Fruit fly (Drosophila melanogaster): Measurements from ENCODE around the gene CG42834.

The CG42834 gene

dm6 chr3R:17386168-17386819 is 32.3 kb upstream of the CG42834 start (continued):
- TF ChIP-seq B-H1 (GFP tag; IDR thresholded peaks at IDR 0.05) (peak; percentile 74), gt (GFP tag; IDR thresholded peaks at IDR 0.05) (peak; percentile 70), CG9932 (GFP tag; IDR thresholded peaks at IDR 0.05) (peak; percentile 49), z (GFP tag; IDR thresholded peaks at IDR 0.05) (no peak), tio (GFP tag; optimal IDR thresholded peaks at IDR 0.05) (peak; percentile 1), nau (GFP tag; optimal IDR thresholded peaks at IDR 0.05) (peak; percentile 85), fd102C (GFP tag; optimal IDR thresholded peaks at IDR 0.05) (no peak), CG5953 (GFP tag; IDR thresholded peaks at IDR 0.05) (peak; percentile 78), bsh (GFP tag; optimal IDR thresholded peaks at IDR 0.05) (peak; percentile 60 to 84), peb (GFP tag; IDR thresholded peaks at IDR 0.05) (peak; percentile 44; the same call in 1 of the 2 replicates), eyg (GFP tag; optimal IDR thresholded peaks at IDR 0.05) (no peak), CG4424 (GFP tag; optimal IDR thresholded peaks at IDR 0.05) (peak; percentile 69), CG12236 (GFP tag; optimal IDR thresholded peaks at IDR 0.05) (peak; percentile 31), CG8924 (tag; optimal IDR thresholded peaks at IDR 0.05) (peak; percentile 62), CG18476 (GFP tag; optimal IDR thresholded peaks at IDR 0.05) (peak; percentile 50), Abd-B (GFP tag; optimal IDR thresholded peaks at IDR 0.05) (peak; percentile 30), sug (tag; optimal IDR thresholded peaks at IDR 0.05) (peak; percentile 11), dmrt99B (tag; optimal IDR thresholded peaks at IDR 0.05) (peak; percentile 85), otp (GFP tag; IDR thresholded peaks at IDR 0.05) (peak; percentile 76), Spps (tag; optimal IDR thresholded peaks at IDR 0.05) (peak; percentile 42), CG12769 (tag; optimal IDR thresholded peaks at IDR 0.05) (peak; percentile 74), CG4707 (GFP tag; optimal IDR thresholded peaks at IDR 0.05) (peak; percentile 55), Awh (GFP tag; IDR thresholded peaks at IDR 0.05) (peak; percentile 66), cas (GFP tag; IDR thresholded peaks at IDR 0.05) (no peak), lola (GFP tag; optimal IDR thresholded peaks at IDR 0.05) (peak in 1 of 3 experiments; percentile 51), bowl (GFP tag; IDR thresholded peaks at IDR 0.05) (no peak), CG30431 (GFP tag; optimal IDR thresholded peaks at IDR 0.05) (peak; percentile 42), lmd (GFP tag; IDR thresholded peaks at IDR 0.05) (peak; percentile 69), chn (GFP tag; optimal IDR thresholded peaks at IDR 0.05) (peak; percentile 59), Bgb (GFP tag; IDR thresholded peaks at IDR 0.05; ENCODE audit: partially characterized antibody) (no peak), CG1647 (GFP tag; optimal IDR thresholded peaks at IDR 0.05) (peak; percentile 23), CG8290 (GFP tag; optimal IDR thresholded peaks at IDR 0.05) (peak; percentile 11), CG8290 (tag; optimal IDR thresholded peaks at IDR 0.05) (peak in 1 of 2 experiments; percentile 63), CG8281 (tag; optimal IDR thresholded peaks at IDR 0.05) (peak; percentile 51), knrl (GFP tag; IDR thresholded peaks at IDR 0.05; ENCODE audit: partially characterized antibody) (no peak), Sin3A (optimal IDR thresholded peaks at IDR 0.05) (no peak), hkb (optimal IDR thresholded peaks at IDR 0.05) (no peak), hkb (GFP tag; IDR thresholded peaks at IDR 0.05) (peak; percentile 86), Lim3 (GFP tag; IDR thresholded peaks at IDR 0.05) (peak; percentile 52; the same call in 1 of the 2 replicates), CG9437 (GFP tag; optimal IDR thresholded peaks at IDR 0.05) (peak; percentile 40), so (GFP tag; IDR thresholded peaks at IDR 0.05) (peak; percentile 73; the same call in 1 of the 3 replicates), fd64A (GFP tag; optimal IDR thresholded peaks at IDR 0.05) (peak; percentile 57), CG1603 (tag; optimal IDR thresholded peaks at IDR 0.05) (peak; percentile 81), Bdp1 (GFP tag; optimal IDR thresholded peaks at IDR 0.05) (no peak), sc (optimal IDR thresholded peaks at IDR 0.05) (no peak), sc (GFP tag; optimal IDR thresholded peaks at IDR 0.05) (peak; percentile 59), HHEX (GFP tag; optimal IDR thresholded peaks at IDR 0.05) (peak; percentile 62), Myb (GFP tag; optimal IDR thresholded peaks at IDR 0.05) (no peak), HLH3B (GFP tag; IDR thresholded peaks at IDR 0.05) (peak; percentile 75), twi (tag; optimal IDR thresholded peaks at IDR 0.05) (peak; percentile 35), CG17612 (GFP tag; IDR thresholded peaks at IDR 0.05) (0 out of 2 replicates have a peak, but pooled peaks have one; percentile 8)
